Worm (Caenorhabditis elegans): ENCODE results near the gene nhr-192.

The nhr-192 gene

ce11 chrV:10043234-10043796 lies 27.1 kb downstream of the nhr-192 start, which contains the start of gene T06E8.8:
T06E8.8 (plus strand) TSS chrV:10043746.
- no peak for TF ChIP-seq nhr-12 (tag; optimal IDR thresholded peaks at IDR 0.05)
- peak; percentile 87 for TF ChIP-seq snu-23 (GFP tag; optimal IDR thresholded peaks at IDR 0.05)
- no peak for TF ChIP-seq aha-1 (tag; optimal IDR thresholded peaks at IDR 0.05)
- TF ChIP-seq pag-3 (tag; optimal IDR thresholded peaks at IDR 0.05; ENCODE audit: borderline replicate concordance, insufficient read depth), result no peak
- TF ChIP-seq grh-1 (GFP tag; IDR thresholded peaks at IDR 0.05), result peak; percentile 93
- TF ChIP-seq nhr-77 (tag; optimal IDR thresholded peaks at IDR 0.05), result peak; percentile 49
- no peak for TF ChIP-seq dsc-1 (tag; optimal IDR thresholded peaks at IDR 0.05)
- TF ChIP-seq ceh-90 (tag; optimal IDR thresholded peaks at IDR 0.05), result no peak
- TF ChIP-seq nhr-47 (tag; optimal IDR thresholded peaks at IDR 0.05), result peak; percentile 73
- no peak for TF ChIP-seq ztf-11 (tag; optimal IDR thresholded peaks at IDR 0.05)
- peak; percentile 41 to 49 for TF ChIP-seq efl-1 (optimal IDR thresholded peaks at IDR 0.05)
- peak in 1 of 2 experiments; percentile 94 for TF ChIP-seq efl-1 (GFP tag; optimal IDR thresholded peaks at IDR 0.05 in 1 of 2)
- TF ChIP-seq tlp-1 (tag; optimal IDR thresholded peaks at IDR 0.05), result no peak
- peak; percentile 26 for TF ChIP-seq snpc-4 (tag; optimal IDR thresholded peaks at IDR 0.05)
- TF ChIP-seq unc-130 (tag; optimal IDR thresholded peaks at IDR 0.05), result peak; percentile 41
- peak; percentile 97 for TF ChIP-seq blmp-1 (tag; optimal IDR thresholded peaks at IDR 0.05)
- peak; percentile 49 for TF ChIP-seq C16A3.4 (tag; optimal IDR thresholded peaks at IDR 0.05)
- peak; percentile 46 to 71 for TF ChIP-seq lin-35 (GFP tag; optimal IDR thresholded peaks at IDR 0.05)
- peak; percentile 82 for TF ChIP-seq tbx-2 (tag; optimal IDR thresholded peaks at IDR 0.05)
- TF ChIP-seq xbp-1 (tag; optimal IDR thresholded peaks at IDR 0.05), result peak; percentile 64
- TF ChIP-seq vab-15 (tag; optimal IDR thresholded peaks at IDR 0.05), result no peak
- TF ChIP-seq rnt-1 (tag; optimal IDR thresholded peaks at IDR 0.05), result peak; percentile 60
- TF ChIP-seq C34B4.2 (tag; optimal IDR thresholded peaks at IDR 0.05), result no peak
- peak; percentile 65 for TF ChIP-seq swsn-7 (tag; optimal IDR thresholded peaks at IDR 0.05)
- TF ChIP-seq ztf-4 (tag; optimal IDR thresholded peaks at IDR 0.05), result peak; percentile 28
- no peak for TF ChIP-seq hlh-17 (GFP tag; optimal IDR thresholded peaks at IDR 0.05; ENCODE audit: borderline replicate concordance)
- TF ChIP-seq nhr-90 (tag; optimal IDR thresholded peaks at IDR 0.05; ENCODE audit: poor library complexity), result peak; percentile 82
- peak; percentile 88 for TF ChIP-seq nhr-71 (tag; optimal IDR thresholded peaks at IDR 0.05)
- peak; percentile 25 for TF ChIP-seq sox-4 (tag; optimal IDR thresholded peaks at IDR 0.05)
- peak; percentile 37 for TF ChIP-seq lin-13 (GFP tag; optimal IDR thresholded peaks at IDR 0.05)
- TF ChIP-seq sup-37 (GFP tag; optimal IDR thresholded peaks at IDR 0.05), result no peak
- TF ChIP-seq dpl-1 (GFP tag; optimal IDR thresholded peaks at IDR 0.05), result peak; percentile 4 to 54 (median 23)
- peak in 2 of 6 experiments; percentile 76 to 93 for TF ChIP-seq elt-3 (tag; optimal IDR thresholded peaks at IDR 0.05)
- TF ChIP-seq lsy-2 (tag; optimal IDR thresholded peaks at IDR 0.05), result peak; percentile 78 to 94
- peak; percentile 81 for TF ChIP-seq nhr-19 (GFP tag; conservative IDR thresholded peaks at IDR 0.05)
- TF ChIP-seq efl-3 (GFP tag; optimal IDR thresholded peaks at IDR 0.05), result no peak
- TF ChIP-seq mdl-1 (tag; optimal IDR thresholded peaks at IDR 0.05), result peak in 1 of 2 experiments; percentile 80
- TF ChIP-seq ceh-63 (GFP tag; optimal IDR thresholded peaks at IDR 0.05), result no peak
- no peak for TF ChIP-seq sptf-1 (tag; optimal IDR thresholded peaks at IDR 0.05)
- no peak for TF ChIP-seq zag-1 (tag; optimal IDR thresholded peaks at IDR 0.05)
- no peak for TF ChIP-seq unc-98 (GFP tag; IDR thresholded peaks at IDR 0.05)
- TF ChIP-seq mep-1 (tag; optimal IDR thresholded peaks at IDR 0.05), result peak; percentile 62
- TF ChIP-seq nhr-11 (tag; optimal IDR thresholded peaks at IDR 0.05), result peak; percentile 20
- no peak for TF ChIP-seq jun-1 (tag; optimal IDR thresholded peaks at IDR 0.05)
- peak; percentile 89 for TF ChIP-seq lin-14 (GFP tag; optimal IDR thresholded peaks at IDR 0.05)
- peak; percentile 99 for TF ChIP-seq nhr-85 (tag)
- peak; percentile 91 for TF ChIP-seq nhr-20 (tag; optimal IDR thresholded peaks at IDR 0.05)
- TF ChIP-seq Y116A8C.19 (tag; optimal IDR thresholded peaks at IDR 0.05; ENCODE audit: borderline replicate concordance), result no peak
- peak in 2 of 3 experiments; percentile 35 to 64 for TF ChIP-seq ceh-82 (tag; optimal IDR thresholded peaks at IDR 0.05)
- TF ChIP-seq skn-1 (tag; optimal IDR thresholded peaks at IDR 0.05), result peak; percentile 65
- peak; percentile 21 for TF ChIP-seq irx-1 (tag; optimal IDR thresholded peaks at IDR 0.05)
- TF ChIP-seq ama-1 (optimal IDR thresholded peaks at IDR 0.05), result peak; percentile 58

All from whole organism, L1 larva.